Worm (Caenorhabditis elegans): ENCODE results near the gene clec-67.

The clec-67 gene

ce11 chrIV:3941658-3942328 is 19.8 kb downstream of the clec-67 start, which contains the start of gene clec-174:
TSS of gene clec-174 (minus strand) at chrIV:3941708.
- TF ChIP-seq mdl-1 (tag; optimal IDR thresholded peaks at IDR 0.05) = no peak
- no peak for TF ChIP-seq lsy-2 (tag; optimal IDR thresholded peaks at IDR 0.05)
- no peak for TF ChIP-seq unc-39 (tag; optimal IDR thresholded peaks at IDR 0.05)
- TF ChIP-seq F13H6.1 (tag; optimal IDR thresholded peaks at IDR 0.05) = no peak
- TF ChIP-seq fos-1 (tag; optimal IDR thresholded peaks at IDR 0.05) = no peak
- TF ChIP-seq nhr-23 (tag; optimal IDR thresholded peaks at IDR 0.05) = no peak
- no peak for TF ChIP-seq ceh-16 (tag; optimal IDR thresholded peaks at IDR 0.05)
- no peak for TF ChIP-seq crh-2 (tag; optimal IDR thresholded peaks at IDR 0.05)
- no peak for TF ChIP-seq aly-2 (tag; optimal IDR thresholded peaks at IDR 0.05)
- no peak for TF ChIP-seq lin-39 (tag; optimal IDR thresholded peaks at IDR 0.05)
- no peak for TF ChIP-seq Y55F3AM.14 (GFP tag; optimal IDR thresholded peaks at IDR 0.05)
- TF ChIP-seq ZK546.5 (tag; optimal IDR thresholded peaks at IDR 0.05) = no peak
- no peak for TF ChIP-seq nhr-25 (tag; optimal IDR thresholded peaks at IDR 0.05)
- TF ChIP-seq nhr-6 (tag; optimal IDR thresholded peaks at IDR 0.05) = no peak
- no peak for TF ChIP-seq blmp-1 (tag; optimal IDR thresholded peaks at IDR 0.05; ENCODE audit: insufficient read depth)
- no peak for TF ChIP-seq R02D3.7 (tag; optimal IDR thresholded peaks at IDR 0.05)
- TF ChIP-seq ama-1 (optimal IDR thresholded peaks at IDR 0.05) = no peak

DNA sequence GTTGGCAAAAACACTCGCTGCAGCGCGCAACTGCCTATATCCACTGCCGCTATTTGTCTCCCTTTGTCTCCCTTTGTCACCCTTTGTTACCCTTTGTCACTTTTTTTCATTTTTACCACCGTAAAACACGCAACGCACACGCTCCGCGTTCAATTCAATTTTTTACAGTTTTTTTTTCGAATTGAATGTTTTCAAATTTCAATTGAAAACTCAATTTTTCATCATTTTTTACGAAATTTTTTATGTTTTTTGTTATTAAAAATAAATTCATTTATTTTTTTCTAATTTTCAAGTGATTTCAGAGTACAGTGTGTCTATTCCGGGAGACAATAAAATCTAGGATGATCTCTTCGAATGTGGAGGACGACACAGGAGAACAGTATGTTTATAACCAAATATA is 21.0 kb downstream of the clec-67 start, which contains the start of gene Y46C8AL.11:
TSS of gene Y46C8AL.11 (plus strand) at position 301 of the 400 bp plus-strand sequence.
- TF ChIP-seq peb-1 (tag; optimal IDR thresholded peaks at IDR 0.05) = no peak
- no peak for TF ChIP-seq egl-27 (tag; optimal IDR thresholded peaks at IDR 0.05)

DNA sequence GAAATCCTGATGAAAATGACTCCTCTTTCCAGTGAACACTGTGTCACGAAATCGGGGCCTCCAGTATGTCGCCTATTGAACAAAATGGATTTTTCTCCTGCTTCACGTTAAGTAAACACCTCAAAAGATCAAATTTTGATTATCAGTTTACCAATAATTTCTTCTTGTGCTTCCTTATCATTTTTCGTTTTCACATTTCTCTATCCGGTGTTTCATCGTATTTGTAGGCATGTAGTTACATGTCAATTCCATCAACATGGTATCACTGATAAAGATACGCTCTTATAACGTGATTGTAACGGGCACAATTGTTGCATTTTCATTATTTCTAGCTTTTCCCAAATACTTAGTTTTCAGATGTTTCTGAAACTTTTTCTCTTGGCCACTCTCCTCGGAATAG is 22.5 kb downstream of the clec-67 start, which contains the start of gene clec-72:
TSS of gene clec-72 (plus strand) at position 358 of the 400 bp plus-strand sequence.
- TF ChIP-seq gmeb-1 (tag; optimal IDR thresholded peaks at IDR 0.05) (peak; percentile 5), blmp-1 (tag; optimal IDR thresholded peaks at IDR 0.05; ENCODE audit: insufficient read depth) (no peak), dmd-4 (tag; optimal IDR thresholded peaks at IDR 0.05) (no peak), fos-1 (tag; optimal IDR thresholded peaks at IDR 0.05) (peak; percentile 98), sma-9 (GFP tag; optimal IDR thresholded peaks at IDR 0.05) (peak; percentile 50), sma-9 (tag; optimal IDR thresholded peaks at IDR 0.05) (no peak), snpc-4 (tag; optimal IDR thresholded peaks at IDR 0.05) (no peak), skn-1 (tag; optimal IDR thresholded peaks at IDR 0.05) (peak; percentile 11), crh-2 (tag; optimal IDR thresholded peaks at IDR 0.05) (peak; percentile 18)

DNA sequence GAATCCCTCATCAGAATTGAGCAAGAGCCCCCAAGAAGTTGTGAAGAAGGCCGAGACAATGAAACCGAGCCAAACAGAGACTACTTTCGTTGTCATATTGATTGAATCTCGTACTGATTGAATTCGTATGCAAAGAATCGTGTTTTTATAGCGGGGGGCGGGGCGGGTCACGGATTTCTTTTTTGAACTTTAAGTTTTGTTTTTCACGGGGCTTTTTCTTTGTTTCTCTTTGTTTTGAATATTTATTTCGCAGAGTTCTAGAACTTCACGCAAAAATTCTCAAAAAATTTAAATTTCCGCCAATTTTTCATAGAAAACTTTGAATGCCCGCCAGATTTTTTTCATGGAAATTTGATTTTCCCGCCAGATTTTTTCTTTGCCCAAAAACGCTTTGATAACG is 34.1 kb downstream of the clec-67 start, which contains the start of gene clec-73:
TSS of gene clec-73 (minus strand) at position 101 of the 400 bp plus-strand sequence.
- TF ChIP-seq nhr-6 (tag; optimal IDR thresholded peaks at IDR 0.05) (no peak), mdl-1 (tag; optimal IDR thresholded peaks at IDR 0.05) (no peak), nhr-21 (tag; optimal IDR thresholded peaks at IDR 0.05) (no peak), sma-9 (GFP tag; optimal IDR thresholded peaks at IDR 0.05) (no peak), sma-9 (tag; optimal IDR thresholded peaks at IDR 0.05) (no peak), nhr-237 (tag; optimal IDR thresholded peaks at IDR 0.05) (no peak), unc-55 (GFP tag; optimal IDR thresholded peaks at IDR 0.05) (no peak), skn-1 (tag; optimal IDR thresholded peaks at IDR 0.05) (no peak), blmp-1 (tag; optimal IDR thresholded peaks at IDR 0.05; ENCODE audit: insufficient read depth) (no peak), unc-39 (tag; optimal IDR thresholded peaks at IDR 0.05) (no peak), ama-1 (optimal IDR thresholded peaks at IDR 0.05) (no peak), egl-27 (tag; optimal IDR thresholded peaks at IDR 0.05) (no peak), fos-1 (tag; optimal IDR thresholded peaks at IDR 0.05) (no peak), elt-3 (tag; optimal IDR thresholded peaks at IDR 0.05) (no peak)

- TF ChIP-seq nhr-21 (tag; optimal IDR thresholded peaks at IDR 0.05) = no peak
- TF ChIP-seq mab-5 (tag; optimal IDR thresholded peaks at IDR 0.05) = no peak
- no peak for TF ChIP-seq C34F6.9 (tag; optimal IDR thresholded peaks at IDR 0.05)
- no peak for TF ChIP-seq fos-1 (tag; optimal IDR thresholded peaks at IDR 0.05)
- TF ChIP-seq nhr-237 (tag; optimal IDR thresholded peaks at IDR 0.05) = no peak
Observed at ce11 chrIV:3956705-3957104, 34.7 kb downstream of the clec-67 start, which contains the start of gene clec-74. TSS of gene clec-74 (plus strand) at chrIV:3957005.

ce11 chrIV:3960396-3960795 is 38.4 kb downstream of the clec-67 start, which contains the start of gene clec-75:
TSS of gene clec-75 (plus strand) at chrIV:3960734.
- TF ChIP-seq ztf-1 (GFP tag; conservative IDR thresholded peaks at IDR 0.05) = no peak
- TF ChIP-seq nhr-21 (tag; optimal IDR thresholded peaks at IDR 0.05) = no peak
- no peak for TF ChIP-seq elt-1 (tag; optimal IDR thresholded peaks at IDR 0.05)
- no peak for TF ChIP-seq nhr-237 (tag; optimal IDR thresholded peaks at IDR 0.05)
- no peak for TF ChIP-seq gmeb-1 (tag; optimal IDR thresholded peaks at IDR 0.05)
- no peak for TF ChIP-seq elt-3 (tag; optimal IDR thresholded peaks at IDR 0.05)
- TF ChIP-seq nhr-77 (tag; optimal IDR thresholded peaks at IDR 0.05) = no peak
